Worm (Caenorhabditis elegans): ENCODE data around the gene Y57G7A.1.

The Y57G7A.1 gene

ce11 chrII:1284985-1285384 lies 13.3 kb upstream of the Y57G7A.1 start:
- TF ChIP-seq snpc-1.1 (tag; optimal IDR thresholded peaks at IDR 0.05; ENCODE audit: insufficient read depth), result peak; percentile 77
- TF ChIP-seq Y95B8A.8 (GFP tag; IDR thresholded peaks at IDR 0.05), result no peak
- no peak for TF ChIP-seq unc-62 (GFP tag; optimal IDR thresholded peaks at IDR 0.05)
- no peak for TF ChIP-seq hrde-1 (tag; optimal IDR thresholded peaks at IDR 0.05; ENCODE audit: borderline replicate concordance)
- TF ChIP-seq zfh-2 (GFP tag; conservative IDR thresholded peaks at IDR 0.05), result 0 out of 2 replicates have a peak, but pooled peaks have one; percentile 31
- TF ChIP-seq rpc-1 (optimal IDR thresholded peaks at IDR 0.05), result no peak
- TF ChIP-seq rpc-1 (tag; optimal IDR thresholded peaks at IDR 0.05), result peak; percentile 12
- TF ChIP-seq mcd-1 (GFP tag; IDR thresholded peaks at IDR 0.05), result peak; percentile 54
- TF ChIP-seq snpc-4 (GFP tag; optimal IDR thresholded peaks at IDR 0.05), result peak; percentile 9
- TF ChIP-seq snpc-4 (tag; optimal IDR thresholded peaks at IDR 0.05), result no peak

- TF ChIP-seq gei-17 (GFP tag; optimal IDR thresholded peaks at IDR 0.05), result no peak
- no peak for TF ChIP-seq nfya-1 (tag; optimal IDR thresholded peaks at IDR 0.05; ENCODE audit: borderline replicate concordance, insufficient read depth)
- TF ChIP-seq Y67H2A.10 (GFP tag; conservative IDR thresholded peaks at IDR 0.05), result no peak
- TF ChIP-seq pha-4 (tag; optimal IDR thresholded peaks at IDR 0.05), result no peak
- no peak for TF ChIP-seq mes-4 (tag; optimal IDR thresholded peaks at IDR 0.05)
Observed at ce11 chrII:1285514-1285913, 12.8 kb upstream of the Y57G7A.1 start, which contains the start of the genes Y57G7A.6 and Y57G7A.3. Y57G7A.6 (minus strand) TSS chrII:1285614. Y57G7A.3 (plus strand) TSS chrII:1285782.

- TF ChIP-seq unc-62 (GFP tag; optimal IDR thresholded peaks at IDR 0.05) (no peak), xnd-1 (tag; optimal IDR thresholded peaks at IDR 0.05) (no peak), nfya-2 (GFP tag; IDR thresholded peaks at IDR 0.05) (no peak), nfyb-1 (GFP tag; IDR thresholded peaks at IDR 0.05) (no peak), ceh-40 (GFP tag; IDR thresholded peaks at IDR 0.05) (no peak), egl-44 (GFP tag; IDR thresholded peaks at IDR 0.05) (no peak), Y53G8AR.9 (GFP tag; conservative IDR thresholded peaks at IDR 0.05) (no peak), snpc-1.3 (tag; optimal IDR thresholded peaks at IDR 0.05; ENCODE audit: insufficient read depth) (no peak), D2030.7 (GFP tag; IDR thresholded peaks at IDR 0.05) (no peak), C17E4.6 (GFP tag; IDR thresholded peaks at IDR 0.05) (no peak), die-1 (tag; optimal IDR thresholded peaks at IDR 0.05) (no peak)
Observed at ce11 chrII:1293157-1293556, 5.1 kb upstream of the Y57G7A.1 start, which contains the start of gene srz-64. srz-64 (minus strand) TSS chrII:1293257.

ce11 chrII:1295776-1296175 lies 2.5 kb upstream of the Y57G7A.1 start, which contains the start of gene Y57G7A.2:
Y57G7A.2 (plus strand) TSS chrII:1296076.
- TF ChIP-seq ama-1 (optimal IDR thresholded peaks at IDR 0.05) (no peak), ama-1 (GFP tag; optimal IDR thresholded peaks at IDR 0.05) (no peak), B0261.1 (tag; optimal IDR thresholded peaks at IDR 0.05) (no peak), ceh-58 (GFP tag; IDR thresholded peaks at IDR 0.05) (no peak), K11D2.4 (GFP tag; IDR thresholded peaks at IDR 0.05) (no peak), ceh-91 (GFP tag; IDR thresholded peaks at IDR 0.05) (no peak), dpff-1 (tag; optimal IDR thresholded peaks at IDR 0.05) (no peak), let-607 (tag; optimal IDR thresholded peaks at IDR 0.05) (no peak), dox-1 (GFP tag; IDR thresholded peaks at IDR 0.05) (no peak), unc-62 (GFP tag; optimal IDR thresholded peaks at IDR 0.05) (no peak), nhr-90 (tag; optimal IDR thresholded peaks at IDR 0.05) (no peak), aptf-3 (GFP tag; IDR thresholded peaks at IDR 0.05) (no peak), Y67H2A.10 (GFP tag; conservative IDR thresholded peaks at IDR 0.05) (no peak), T26A5.8 (tag; optimal IDR thresholded peaks at IDR 0.05) (no peak), him-1 (tag; optimal IDR thresholded peaks at IDR 0.05) (no peak), madf-3 (GFP tag; IDR thresholded peaks at IDR 0.05) (no peak), madf-10 (tag; optimal IDR thresholded peaks at IDR 0.05) (no peak), xnd-1 (tag; optimal IDR thresholded peaks at IDR 0.05) (no peak), ztf-28 (GFP tag; IDR thresholded peaks at IDR 0.05) (no peak), nhr-179 (tag; optimal IDR thresholded peaks at IDR 0.05) (no peak), mel-28 (tag; optimal IDR thresholded peaks at IDR 0.05; ENCODE audit: borderline replicate concordance) (no peak)
